Fruit fly (Drosophila melanogaster) whole organism, wandering third instar larva: ENCODE results near the gene hdm.
A peak's percentile ranks its signal among the peaks of the same experiment; 100 is the strongest.

Experiments used
- Abd-B ChIP-seq: fragments of >200 bp; optimal IDR thresholded peaks from 2 replicates; lab custom pipeline; 2017; ENCODE audit warnings: missing biosample characterization, missing genetic modification characterization
- CG32264 ChIP-seq: fragments of 200-800 bp; sonication (Bioruptor generic); optimal IDR thresholded peaks from 2 replicates; lab custom pipeline; 2016; ENCODE audit warnings: missing biosample characterization, missing genetic modification characterization
- CG9705 ChIP-seq: fragments of 200-800 bp; sonication (Bioruptor generic); optimal IDR thresholded peaks from 2 replicates; lab custom pipeline; 2018; ENCODE audit warnings: missing biosample characterization, mild to moderate bottlenecking, missing genetic modification characterization
- CrebA ChIP-seq: fragments of 200-800 bp; sonication (Bioruptor generic); optimal IDR thresholded peaks from 2 replicates; lab custom pipeline; 2016; ENCODE audit warnings: missing biosample characterization, mild to moderate bottlenecking, missing genetic modification characterization, borderline replicate concordance
- Dfd ChIP-seq: fragments of >200 bp; optimal IDR thresholded peaks from 2 replicates; lab custom pipeline; 2017; ENCODE audit warnings: missing biosample characterization, missing genetic modification characterization
- Dif ChIP-seq: fragments of 200-275, 200-300 bp; sonication (Bioruptor generic); optimal IDR thresholded peaks from 2 replicates; lab custom pipeline; 2018; ENCODE audit warnings: missing biosample characterization, missing genetic modification characterization; ENCODE audit not compliant: partially characterized antibody
- GATAd ChIP-seq: sonication (Bioruptor generic); optimal IDR thresholded peaks from 2 replicates; lab custom pipeline; 2016; ENCODE audit warnings: missing biosample characterization, missing genetic modification characterization
- HLH106 ChIP-seq: fragments of 200-800 bp; optimal IDR thresholded peaks from 3 replicates; lab custom pipeline; 2019; ENCODE audit warnings: missing biosample characterization, mild to moderate bottlenecking, missing genetic modification characterization, moderate library complexity
- Hnf4 ChIP-seq: fragments of 200-800 bp; sonication (Bioruptor generic); optimal IDR thresholded peaks from 2 replicates; lab custom pipeline; 2016; ENCODE audit warnings: missing biosample characterization, mild to moderate bottlenecking, missing genetic modification characterization
- Hr78 ChIP-seq: fragments of >200 bp; optimal IDR thresholded peaks from 2 replicates; lab custom pipeline; 2017; ENCODE audit warnings: missing biosample characterization, missing genetic modification characterization
- Hr83 ChIP-seq: fragments of 200-300 bp; sonication (Bioruptor generic); optimal IDR thresholded peaks from 2 replicates; lab custom pipeline; 2016; ENCODE audit warnings: missing biosample characterization, mild to moderate bottlenecking, missing genetic modification characterization, moderate library complexity; ENCODE audit not compliant: poor library complexity, severe bottlenecking
- Jra ChIP-seq: sonication (Bioruptor generic); optimal IDR thresholded peaks from 2 replicates; lab custom pipeline; 2016; ENCODE audit warnings: missing biosample characterization, missing genetic modification characterization
- Mio ChIP-seq: sonication (Bioruptor generic); optimal IDR thresholded peaks from 2 replicates; lab custom pipeline; 2016; ENCODE audit warnings: missing biosample characterization, missing genetic modification characterization
- Myc ChIP-seq: fragments of >200 bp; optimal IDR thresholded peaks from 2 replicates; lab custom pipeline; 2017
- N ChIP-seq: fragments of >200 bp; optimal IDR thresholded peaks from 2 replicates; lab custom pipeline; 2018; ENCODE audit warnings: missing biosample characterization, missing external identifiers, missing genetic modification characterization
- OdsH ChIP-seq: fragments of 200-800 bp; sonication (Bioruptor generic); optimal IDR thresholded peaks from 2 replicates; lab custom pipeline; 2016; ENCODE audit warnings: missing biosample characterization, mild to moderate bottlenecking, missing genetic modification characterization
- Rel ChIP-seq, 2 experiments: fragments of 200-800 bp; sonication (Bioruptor generic) in 1 of 2; optimal IDR thresholded peaks; 2 replicates in 1 of 2; 3 replicates in 1 of 2; lab custom pipeline; 2016 to 2019; ENCODE audit warnings: mild to moderate bottlenecking in 2 of 2, missing biosample characterization in 2 of 2, missing genetic modification characterization in 2 of 2, moderate library complexity in 1 of 2
- Sp1 ChIP-seq: fragments of 200-800 bp; sonication (Bioruptor generic); optimal IDR thresholded peaks from 3 replicates; lab custom pipeline; 2019; ENCODE audit warnings: missing biosample characterization, mild to moderate bottlenecking, missing genetic modification characterization, moderate library complexity
- Vsx2 ChIP-seq: fragments of 200-300, 225-300 bp; sonication (Bioruptor generic); optimal IDR thresholded peaks from 2 replicates; lab custom pipeline; 2018; ENCODE audit warnings: missing biosample characterization, missing genetic modification characterization; ENCODE audit not compliant: partially characterized antibody
- br ChIP-seq: fragments of 200-800 bp; sonication (Bioruptor generic); optimal IDR thresholded peaks from 2 replicates; lab custom pipeline; 2016; ENCODE audit warnings: missing biosample characterization, missing genetic modification characterization
- brk ChIP-seq: fragments of 200-800 bp; sonication (Bioruptor generic); optimal IDR thresholded peaks from 2 replicates; lab custom pipeline; 2016; ENCODE audit warnings: missing biosample characterization, mild to moderate bottlenecking, missing genetic modification characterization
- dl ChIP-seq, 2 experiments: fragments of 175-275, 200-275 bp in 1 of 2; fragments of 200-275 bp in 1 of 2; sonication (Bioruptor generic); optimal IDR thresholded peaks; lab custom pipeline; 2018; ENCODE audit warnings: mild to moderate bottlenecking in 2 of 2, missing biosample characterization in 2 of 2, missing genetic modification characterization in 2 of 2, moderate library complexity in 2 of 2; ENCODE audit not compliant: partially characterized antibody in 2 of 2, insufficient read depth in 1 of 2
- dmrt93B ChIP-seq: fragments of 200-800 bp; sonication (Bioruptor generic); optimal IDR thresholded peaks from 2 replicates; lab custom pipeline; 2018; ENCODE audit warnings: missing biosample characterization, mild to moderate bottlenecking, missing genetic modification characterization
- dsf ChIP-seq: sonication (Bioruptor generic); optimal IDR thresholded peaks from 2 replicates; lab custom pipeline; 2016; ENCODE audit warnings: missing biosample characterization, missing genetic modification characterization, borderline replicate concordance
- ey ChIP-seq: fragments of 200-800 bp; sonication (Bioruptor generic); optimal IDR thresholded peaks from 2 replicates; lab custom pipeline; 2016; ENCODE audit warnings: missing biosample characterization, missing genetic modification characterization
- foxo ChIP-seq, 2 experiments: fragments of 200-800 bp; sonication (Bioruptor generic); optimal IDR thresholded peaks; 2 replicates in 1 of 2; 3 replicates in 1 of 2; lab custom pipeline; 2016 to 2017; ENCODE audit warnings: missing biosample characterization in 2 of 2, missing genetic modification characterization in 2 of 2
- fru ChIP-seq: fragments of 200-800 bp; sonication (Bioruptor generic); optimal IDR thresholded peaks from 3 replicates; lab custom pipeline; 2016; ENCODE audit warnings: missing biosample characterization, mild to moderate bottlenecking, missing genetic modification characterization
- h ChIP-seq: fragments of 200-800 bp; sonication (Bioruptor generic); optimal IDR thresholded peaks from 3 replicates; lab custom pipeline; 2016; ENCODE audit warnings: missing biosample characterization, mild to moderate bottlenecking, missing genetic modification characterization
- jim ChIP-seq: fragments of 175-275, 200-325 bp; sonication (Bioruptor generic); optimal IDR thresholded peaks from 2 replicates; lab custom pipeline; 2016; ENCODE audit warnings: missing biosample characterization, mild to moderate bottlenecking, missing genetic modification characterization
- lola ChIP-seq: fragments of >200 bp; optimal IDR thresholded peaks from 2 replicates; lab custom pipeline; 2017; ENCODE audit warnings: missing biosample characterization, missing genetic modification characterization
- pan ChIP-seq: fragments of >200 bp; optimal IDR thresholded peaks from 2 replicates; lab custom pipeline; 2017
- psq ChIP-seq: fragments of 200-800 bp; sonication (Bioruptor generic); optimal IDR thresholded peaks from 3 replicates; lab custom pipeline; 2017; ENCODE audit warnings: missing biosample characterization, mild to moderate bottlenecking, missing genetic modification characterization, moderate library complexity
- rgr ChIP-seq: fragments of 200-800 bp; sonication (Bioruptor generic); optimal IDR thresholded peaks from 3 replicates; lab custom pipeline; 2016; ENCODE audit warnings: missing biosample characterization, mild to moderate bottlenecking, missing genetic modification characterization
- sage ChIP-seq: fragments of 200-800 bp; sonication (Bioruptor generic); optimal IDR thresholded peaks from 2 replicates; lab custom pipeline; 2016; ENCODE audit warnings: missing biosample characterization, mild to moderate bottlenecking, missing genetic modification characterization
- sv ChIP-seq: fragments of 200-800 bp; sonication (Bioruptor generic); optimal IDR thresholded peaks from 3 replicates; lab custom pipeline; 2016; ENCODE audit warnings: missing biosample characterization, missing genetic modification characterization
- tai ChIP-seq: sonication (Bioruptor generic); optimal IDR thresholded peaks from 2 replicates; lab custom pipeline; 2016; ENCODE audit warnings: missing biosample characterization, missing genetic modification characterization
- usp ChIP-seq: fragments of >200 bp; optimal IDR thresholded peaks from 2 replicates; lab custom pipeline; 2017; ENCODE audit warnings: missing biosample characterization, missing genetic modification characterization
- woc ChIP-seq: sonication (Bioruptor generic); optimal IDR thresholded peaks from 2 replicates; lab custom pipeline; 2016; ENCODE audit warnings: missing biosample characterization, mild to moderate bottlenecking, missing genetic modification characterization

The hdm gene

DNA sequence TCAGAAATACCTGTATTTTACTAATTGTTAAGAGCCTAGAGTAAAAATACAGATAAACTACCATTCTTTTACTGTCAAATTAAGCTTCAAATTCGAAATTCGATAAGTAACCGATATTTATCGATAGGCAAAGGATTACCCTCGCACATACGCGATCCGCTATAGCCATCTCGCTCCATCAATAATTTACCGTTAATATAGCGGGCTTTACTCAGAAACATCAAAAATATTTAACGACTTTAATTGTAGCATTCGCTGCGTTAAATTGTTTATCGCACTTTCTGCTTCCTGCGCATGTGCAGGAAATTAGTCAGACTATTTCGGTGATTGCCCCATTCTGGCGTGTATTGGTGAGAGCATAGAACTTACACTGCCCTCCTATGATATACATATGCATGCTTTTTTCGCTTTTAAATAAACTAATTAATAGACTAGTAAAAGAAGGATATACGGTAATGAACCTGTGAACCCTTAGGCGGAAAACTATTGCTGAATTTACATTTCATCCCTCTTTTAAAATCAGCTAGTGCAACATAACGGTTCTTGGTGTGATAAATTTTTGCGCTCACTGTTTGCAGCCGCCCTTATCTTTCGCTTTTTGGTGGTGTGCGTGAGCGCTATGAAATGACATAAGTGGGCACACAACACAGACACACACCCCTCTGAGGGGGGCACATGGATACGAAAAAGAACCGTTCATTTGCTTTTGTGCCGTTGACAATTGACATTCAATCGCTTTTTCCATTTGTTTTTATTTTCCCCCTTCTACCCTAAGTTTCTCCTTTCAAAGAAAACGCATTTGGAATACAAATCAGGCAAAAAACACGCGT, 11.5 kb downstream of the hdm start, which contains the start of the genes dpr14 and spidey:
dpr14 (minus strand) TSS at position 48 of the 830 bp plus-strand sequence.
spidey (plus strand) TSS at position 693 of the 830 bp plus-strand sequence.
- TF ChIP-seq foxo (GFP tag; optimal IDR thresholded peaks at IDR 0.05; lab: Kevin White, UChicago) (peak in 1 of 2 experiments; percentile 79), lola (no peak), dsf (GFP tag; lab: Kevin White, UChicago) (no peak), sage (GFP tag; lab: Kevin White, UChicago) (no peak), Mio (peak; percentile 22), psq (GFP tag; lab: Kevin White, UChicago) (peak; percentile 64), dmrt93B (peak; percentile 62), Vsx2 (peak; percentile 65), CG32264 (GFP tag; lab: Kevin White, UChicago) (peak; percentile 39), OdsH (GFP tag; lab: Kevin White, UChicago) (peak; percentile 71), pan (no peak), woc (GFP tag; lab: Kevin White, UChicago) (peak; percentile 71), Jra (GFP tag; lab: Kevin White, UChicago) (peak; percentile 39), HLH106 (tag; lab: Kevin White, UChicago) (peak; percentile 83), CrebA (GFP tag; lab: Kevin White, UChicago) (no peak), jim (GFP tag; lab: Kevin White, UChicago) (no peak), Sp1 (GFP tag; lab: Kevin White, UChicago) (peak; percentile 81), Hr78 (no peak), Dfd (GFP tag; lab: Kevin White, UChicago) (no peak), Myc (no peak), rgr (peak; percentile 79), br (GFP tag; lab: Kevin White, UChicago) (peak; percentile 77), Hnf4 (GFP tag; lab: Kevin White, UChicago) (peak; percentile 70), fru (GFP tag; lab: Kevin White, UChicago) (peak; percentile 86), sv (peak; percentile 80), h (GFP tag; lab: Kevin White, UChicago) (peak; percentile 85), ey (GFP tag; lab: Kevin White, UChicago) (peak; percentile 83), Dif (GFP tag; lab: Kevin White, UChicago) (peak; percentile 36), CG9705 (GFP tag; lab: Kevin White, UChicago) (peak; percentile 65), Rel (GFP tag; optimal IDR thresholded peaks at IDR 0.05; lab: Kevin White, UChicago) (no peak), Rel (tag; optimal IDR thresholded peaks at IDR 0.05; lab: Kevin White, UChicago) (peak; percentile 82)

DNA sequence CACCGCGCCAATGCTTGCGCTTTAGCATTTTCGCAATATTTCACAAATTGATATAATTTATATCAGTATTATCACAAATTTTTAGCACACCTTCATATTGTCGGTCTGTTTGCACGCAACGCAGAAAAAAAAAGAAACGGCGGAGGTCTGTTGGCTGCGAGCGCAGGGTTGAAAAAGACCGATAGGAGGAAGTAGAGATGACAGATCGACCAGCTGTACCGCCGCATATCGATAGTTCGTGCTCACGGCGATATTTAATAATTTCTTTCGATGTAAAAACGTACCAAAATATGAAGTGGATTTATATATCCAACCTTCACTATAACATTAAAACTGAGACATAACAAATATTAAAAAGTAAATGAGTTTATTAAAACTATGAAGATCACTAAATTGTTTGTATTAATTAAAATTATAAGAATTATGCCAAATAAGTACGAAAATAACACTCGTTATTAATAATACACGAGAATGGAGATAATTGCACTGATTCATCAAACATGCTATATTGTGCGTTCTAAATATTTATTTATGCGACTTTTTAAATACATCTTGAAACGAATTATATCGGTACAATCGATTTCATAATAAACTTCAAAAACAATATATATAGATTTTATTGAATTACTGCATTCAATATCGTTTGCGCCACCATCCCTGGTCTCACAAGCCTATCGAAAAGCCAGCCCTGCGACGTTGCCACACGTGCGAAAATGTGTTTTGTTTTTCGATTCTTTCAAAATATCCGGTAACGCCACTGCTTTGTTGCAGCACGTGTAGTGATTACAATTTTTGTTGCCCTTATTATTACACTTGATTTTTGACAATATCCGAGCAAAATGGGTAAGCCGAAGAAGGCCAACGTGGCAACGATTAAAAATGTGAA, 18.5 kb downstream of the hdm start, which contains the start of the genes RpS6 and bys:
RpS6 (minus strand) TSS at position 179 of the 886 bp plus-strand sequence.
bys (plus strand) TSS at position 728 of the 886 bp plus-strand sequence.
- TF ChIP-seq Hr83 (peak; percentile 93), Hnf4 (GFP tag; lab: Kevin White, UChicago) (peak; percentile 60), br (GFP tag; lab: Kevin White, UChicago) (peak; percentile 48), Myc (peak; percentile 47), dsf (GFP tag; lab: Kevin White, UChicago) (peak; percentile 44), tai (GFP tag; lab: Kevin White, UChicago) (no peak), Jra (GFP tag; lab: Kevin White, UChicago) (peak; percentile 10), jim (GFP tag; lab: Kevin White, UChicago) (peak; percentile 57), CG32264 (GFP tag; lab: Kevin White, UChicago) (no peak), CrebA (GFP tag; lab: Kevin White, UChicago) (no peak), Mio (no peak), GATAd (peak; percentile 33), OdsH (GFP tag; lab: Kevin White, UChicago) (peak; percentile 19), Vsx2 (no peak), Hr78 (no peak), dl (GFP tag; optimal IDR thresholded peaks at IDR 0.05; lab: Kevin White, UChicago; ENCODE audit: insufficient read depth in 1 of 2, partially characterized antibody in 2 of 2) (peak in 1 of 2 experiments; percentile 6), ey (GFP tag; lab: Kevin White, UChicago) (peak; percentile 7), brk (GFP tag; lab: Kevin White, UChicago) (peak; percentile 45), lola (no peak), woc (GFP tag; lab: Kevin White, UChicago) (peak; percentile 63), Abd-B (no peak), N (GFP tag; lab: Kevin White, UChicago) (no peak), Dfd (GFP tag; lab: Kevin White, UChicago) (no peak), h (GFP tag; lab: Kevin White, UChicago) (peak; percentile 38), HLH106 (tag; lab: Kevin White, UChicago) (peak; percentile 43), psq (GFP tag; lab: Kevin White, UChicago) (peak; percentile 31), usp (no peak), pan (no peak), Rel (GFP tag; optimal IDR thresholded peaks at IDR 0.05; lab: Kevin White, UChicago) (no peak), Rel (tag; optimal IDR thresholded peaks at IDR 0.05; lab: Kevin White, UChicago) (no peak), sv (peak; percentile 39), dmrt93B (peak; percentile 40), sage (GFP tag; lab: Kevin White, UChicago) (peak; percentile 7), rgr (peak; percentile 67), foxo (GFP tag; optimal IDR thresholded peaks at IDR 0.05; lab: Kevin White, UChicago) (peak in 1 of 2 experiments; percentile 43), fru (GFP tag; lab: Kevin White, UChicago) (peak; percentile 19), CG9705 (GFP tag; lab: Kevin White, UChicago) (peak; percentile 19), Dif (GFP tag; lab: Kevin White, UChicago) (peak; percentile 41)
